Fruit fly (Drosophila melanogaster) ovary, adult (tissue): ENCODE measurements around the gene CG13473.

Experiments used
- CG17801 ChIP-seq: fragments of 200-800 bp; optimal IDR thresholded peaks from 2 replicates; lab custom pipeline; 2019; ENCODE audit warnings: missing biosample characterization, mild to moderate bottlenecking, missing genetic modification characterization, moderate library complexity; ENCODE audit not compliant: partially characterized antibody

CG13473 gene

dm6 chr3L:14755046-14755643 lies 26.6 kb downstream of the CG13473 start:
- TF ChIP-seq CG17801 (GFP tag; lab: Kevin White, UChicago), result no peak

dm6 chr3L:14755951-14756723 lies 27.6 kb downstream of the CG13473 start:
- TF ChIP-seq CG17801 (GFP tag; lab: Kevin White, UChicago), result peak; percentile 7

- peak; percentile 61 for TF ChIP-seq CG17801 (GFP tag; lab: Kevin White, UChicago)
Observed at dm6 chr3L:14756724-14757463, 28.3 kb downstream of the CG13473 start.

- TF ChIP-seq CG17801 (GFP tag; lab: Kevin White, UChicago), result peak; percentile 29
Observed at dm6 chr3L:14757464-14758384, 29.2 kb downstream of the CG13473 start, which contains the start of gene CG42507. TSS of gene CG42507 (minus strand) at chr3L:14757962.

dm6 chr3L:14758730-14759096 lies 30.2 kb downstream of the CG13473 start:
- no peak for TF ChIP-seq CG17801 (GFP tag; lab: Kevin White, UChicago)

- TF ChIP-seq CG17801 (GFP tag; lab: Kevin White, UChicago), result peak; percentile 99
Observed at dm6 chr3L:14759097-14759795, 30.7 kb downstream of the CG13473 start.

dm6 chr3L:14759984-14760626 lies 31.5 kb downstream of the CG13473 start:
- TF ChIP-seq CG17801 (GFP tag; lab: Kevin White, UChicago), result peak; percentile 25

dm6 chr3L:14760949-14761348 lies 32.4 kb downstream of the CG13473 start, which contains the start of gene Trl:
TSS of gene Trl (minus strand) at chr3L:14761049.
- no peak for TF ChIP-seq CG17801 (GFP tag; lab: Kevin White, UChicago)

dm6 chr3L:14761837-14762785 lies 33.6 kb downstream of the CG13473 start, which contains the start of the genes Tsen34 and Mgat4a:
TSS of gene Tsen34 (minus strand) at chr3L:14761844.
TSS of gene Mgat4a (plus strand) at chr3L:14762028.
- TF ChIP-seq CG17801 (GFP tag; lab: Kevin White, UChicago), result peak; percentile 46

dm6 chr3L:14769183-14769582 lies 40.6 kb downstream of the CG13473 start, which contains the start of gene Mgat4b:
TSS of gene Mgat4b (minus strand) at chr3L:14769283.
- TF ChIP-seq CG17801 (GFP tag; lab: Kevin White, UChicago), result no peak

dm6 chr3L:14775711-14776660 lies 47.4 kb downstream of the CG13473 start, which contains the start of gene mop:
TSS of gene mop (minus strand) at chr3L:14776129.
- TF ChIP-seq CG17801 (GFP tag; lab: Kevin White, UChicago), result no peak
